Fruit fly (Drosophila melanogaster): ENCODE data around the gene CG7044.

The CG7044 gene

dm6 chr3R:21097631-21098117 lies 3.8 kb downstream of the CG7044 start, which contains the start of gene RhoGAP93B (continued):
- TF ChIP-seq CG7839 (tag; optimal IDR thresholded peaks at IDR 0.05) (peak; percentile 76), sug (tag; optimal IDR thresholded peaks at IDR 0.05) (peak; percentile 86), CG14050 (GFP tag; IDR thresholded peaks at IDR 0.05) (peak; percentile 81), kni (GFP tag; optimal IDR thresholded peaks at IDR 0.05) (peak; percentile 72), Fer1 (GFP tag; optimal IDR thresholded peaks at IDR 0.05) (peak; percentile 88), CG17328 (GFP tag; IDR thresholded peaks at IDR 0.05) (peak; percentile 88), E2f1 (GFP tag; IDR thresholded peaks at IDR 0.05) (peak; percentile 95), CG10209 (GFP tag; optimal IDR thresholded peaks at IDR 0.05) (peak; percentile 62), CG15269 (tag; optimal IDR thresholded peaks at IDR 0.05) (no peak), CG34224 (GFP tag; IDR thresholded peaks at IDR 0.05; ENCODE audit: partially characterized antibody) (peak; percentile 100), wek (GFP tag; optimal IDR thresholded peaks at IDR 0.05) (peak; percentile 25), CG10654 (GFP tag; optimal IDR thresholded peaks at IDR 0.05) (peak; percentile 82), usp (GFP tag; optimal IDR thresholded peaks at IDR 0.05) (no peak), ssp (GFP tag; IDR thresholded peaks at IDR 0.05) (peak; percentile 90), CG7271 (tag; optimal IDR thresholded peaks at IDR 0.05) (peak; percentile 84), CrebB (tag; optimal IDR thresholded peaks at IDR 0.05) (peak; percentile 56), sr (GFP tag; IDR thresholded peaks at IDR 0.05) (no peak), fu2 (GFP tag; optimal IDR thresholded peaks at IDR 0.05) (peak; percentile 93), CG6683 (GFP tag; optimal IDR thresholded peaks at IDR 0.05) (peak; percentile 48), salm (tag; optimal IDR thresholded peaks at IDR 0.05) (peak; percentile 8), CG14441 (GFP tag; IDR thresholded peaks at IDR 0.05) (peak; percentile 92), ac (GFP tag; optimal IDR thresholded peaks at IDR 0.05) (no peak), tgo (GFP tag; IDR thresholded peaks at IDR 0.05) (peak; percentile 80), Atf6 (GFP tag; IDR thresholded peaks at IDR 0.05) (peak; percentile 92), CG11560 (tag; IDR thresholded peaks at IDR 0.05) (peak; percentile 81; the same call in 2 of the 3 replicates), Blimp-1 (GFP tag; optimal IDR thresholded peaks at IDR 0.05) (peak; percentile 83), CG9437 (GFP tag; optimal IDR thresholded peaks at IDR 0.05) (peak; percentile 37), fd102C (GFP tag; optimal IDR thresholded peaks at IDR 0.05) (peak; percentile 48), fd3F (GFP tag; optimal IDR thresholded peaks at IDR 0.05) (peak; percentile 45), Gsc (GFP tag; IDR thresholded peaks at IDR 0.05) (0 out of 2 replicates have a peak, but pooled peaks have one; percentile 28), Vsx1 (GFP tag; optimal IDR thresholded peaks at IDR 0.05) (no peak), CG15514 (GFP tag; optimal IDR thresholded peaks at IDR 0.05) (peak; percentile 90), CG17912 (GFP tag; optimal IDR thresholded peaks at IDR 0.05) (peak; percentile 43), CG6175 (GFP tag; IDR thresholded peaks at IDR 0.05) (peak; percentile 85), her (GFP tag; optimal IDR thresholded peaks at IDR 0.05) (peak; percentile 69), Hey (tag; optimal IDR thresholded peaks at IDR 0.05) (peak; percentile 2), Dad (GFP tag; optimal IDR thresholded peaks at IDR 0.05) (peak; percentile 92), en (GFP tag; optimal IDR thresholded peaks at IDR 0.05) (peak; percentile 55), pan (optimal IDR thresholded peaks at IDR 0.05) (no peak), pan (GFP tag; optimal IDR thresholded peaks at IDR 0.05 in 1 of 2, IDR thresholded peaks at IDR 0.05 in 1 of 2) (peak in 1 of 2 experiments; percentile 82), Elba2 (GFP tag; optimal IDR thresholded peaks at IDR 0.05) (peak; percentile 55), Dref (GFP tag; IDR thresholded peaks at IDR 0.05) (peak; percentile 88), CG10274 (GFP tag; optimal IDR thresholded peaks at IDR 0.05) (peak; percentile 25), CG10565 (GFP tag; optimal IDR thresholded peaks at IDR 0.05) (no peak), run (tag; optimal IDR thresholded peaks at IDR 0.05) (peak; percentile 40), CG17612 (GFP tag; IDR thresholded peaks at IDR 0.05) (peak; percentile 78), emc (GFP tag; optimal IDR thresholded peaks at IDR 0.05) (peak; percentile 84), crol (GFP tag; IDR thresholded peaks at IDR 0.05) (peak; percentile 39; the same call in 1 of the 2 replicates), Sox102F (GFP tag; optimal IDR thresholded peaks at IDR 0.05) (peak; percentile 82), phol (tag; optimal IDR thresholded peaks at IDR 0.05) (peak; percentile 87), CG31388 (GFP tag; optimal IDR thresholded peaks at IDR 0.05) (no peak)
